Worm (Caenorhabditis elegans) whole organism, L2 larva: ENCODE data around the gene Y62F5A.10.

Experiments used
- C34F6.9 ChIP-seq: fragments of 150-350 bp; optimal IDR thresholded peaks from 2 replicates; lab custom pipeline; 2014; ENCODE audit warnings: missing biosample characterization, missing genetic modification characterization
- F13H6.1 ChIP-seq: sonication (generic microtip); optimal IDR thresholded peaks from 2 replicates; lab custom pipeline; 2016; ENCODE audit warnings: missing genetic modification characterization, missing compliant biosample characterization
- R02D3.7 ChIP-seq: fragments of 150-350 bp; optimal IDR thresholded peaks from 2 replicates; lab custom pipeline; 2014; ENCODE audit warnings: missing biosample characterization, missing genetic modification characterization
- Y55F3AM.14 ChIP-seq: fragments of 200-800 bp; sonication (Bioruptor generic); optimal IDR thresholded peaks from 2 replicates; lab custom pipeline; 2018; ENCODE audit warnings: mild to moderate bottlenecking, missing genetic modification characterization, missing compliant biosample characterization
- ZK546.5 ChIP-seq: sonication (generic microtip); optimal IDR thresholded peaks from 2 replicates; lab custom pipeline; 2017; ENCODE audit warnings: missing biosample characterization, missing genetic modification characterization
- alr-1 ChIP-seq: fragments of 150-350 bp; optimal IDR thresholded peaks from 2 replicates; lab custom pipeline; 2014; ENCODE audit warnings: missing biosample characterization, missing genetic modification characterization
- aly-2 ChIP-seq: fragments of 150-350 bp; optimal IDR thresholded peaks from 2 replicates; lab custom pipeline; 2014; ENCODE audit warnings: missing biosample characterization, missing genetic modification characterization
- ama-1 ChIP-seq: fragments of 150-350 bp; optimal IDR thresholded peaks from 2 replicates; lab custom pipeline; 2018; ENCODE audit warnings: inconsistent platforms
- ceh-82 ChIP-seq: fragments of 150-350 bp; optimal IDR thresholded peaks from 2 replicates; lab custom pipeline; 2014; ENCODE audit warnings: missing biosample characterization, missing genetic modification characterization
- crh-2 ChIP-seq: sonication (generic microtip); optimal IDR thresholded peaks from 2 replicates; lab custom pipeline; 2017; ENCODE audit warnings: missing biosample characterization, missing genetic modification characterization
- dmd-4 ChIP-seq: sonication (generic microtip); optimal IDR thresholded peaks from 2 replicates; lab custom pipeline; 2017; ENCODE audit warnings: missing biosample characterization, missing genetic modification characterization
- elt-1 ChIP-seq: fragments of 150-350 bp; optimal IDR thresholded peaks from 2 replicates; lab custom pipeline; 2014; ENCODE audit warnings: missing biosample characterization, missing genetic modification characterization
- elt-3 ChIP-seq: sonication (generic microtip); optimal IDR thresholded peaks from 2 replicates; lab custom pipeline; 2017; ENCODE audit warnings: missing biosample characterization, missing genetic modification characterization
- fos-1 ChIP-seq: fragments of 150-350 bp; optimal IDR thresholded peaks from 2 replicates; lab custom pipeline; 2014; ENCODE audit warnings: missing biosample characterization, missing genetic modification characterization
- lin-13 ChIP-seq: fragments of 150-350 bp; optimal IDR thresholded peaks from 2 replicates; lab custom pipeline; 2014; ENCODE audit warnings: missing biosample characterization, missing genetic modification reagents, missing genetic modification characterization
- lin-39 ChIP-seq: fragments of 150-350 bp; optimal IDR thresholded peaks from 2 replicates; lab custom pipeline; 2014; ENCODE audit warnings: missing biosample characterization, missing genetic modification reagents, missing genetic modification characterization
- lsy-2 ChIP-seq, 2 experiments: fragments of 150-350 bp in 1 of 2; sonication (generic microtip) in 1 of 2; optimal IDR thresholded peaks; 2 replicates each; lab custom pipeline; 2014 to 2017; ENCODE audit warnings: missing biosample characterization in 2 of 2, missing genetic modification characterization in 2 of 2
- mab-5 ChIP-seq: fragments of 150-350 bp; optimal IDR thresholded peaks from 2 replicates; lab custom pipeline; 2014; ENCODE audit warnings: missing biosample characterization, missing genetic modification characterization
- mbf-1 ChIP-seq: sonication (generic microtip); optimal IDR thresholded peaks from 2 replicates; lab custom pipeline; 2017; ENCODE audit warnings: missing biosample characterization, missing genetic modification characterization
- nhr-10 ChIP-seq: sonication (generic microtip); optimal IDR thresholded peaks from 2 replicates; lab custom pipeline; 2017; ENCODE audit warnings: missing biosample characterization, missing genetic modification characterization
- nhr-11 ChIP-seq: fragments of 150-350 bp; optimal IDR thresholded peaks from 2 replicates; lab custom pipeline; 2014; ENCODE audit warnings: missing biosample characterization, missing genetic modification characterization
- nhr-12 ChIP-seq: fragments of 150-350 bp; optimal IDR thresholded peaks from 2 replicates; lab custom pipeline; 2014; ENCODE audit warnings: missing biosample characterization, missing genetic modification characterization
- nhr-129 ChIP-seq: fragments of 150-350 bp; optimal IDR thresholded peaks from 2 replicates; lab custom pipeline; 2014; ENCODE audit warnings: missing biosample characterization, missing genetic modification characterization
- nhr-21 ChIP-seq: fragments of 150-350 bp; optimal IDR thresholded peaks from 2 replicates; lab custom pipeline; 2014; ENCODE audit warnings: missing biosample characterization, missing genetic modification characterization
- nhr-23 ChIP-seq: fragments of 150-350 bp; optimal IDR thresholded peaks from 2 replicates; lab custom pipeline; 2014; ENCODE audit warnings: missing biosample characterization, missing genetic modification reagents, missing genetic modification characterization
- nhr-237 ChIP-seq: fragments of 150-350 bp; optimal IDR thresholded peaks from 2 replicates; lab custom pipeline; 2014; ENCODE audit warnings: missing biosample characterization, missing genetic modification characterization
- nhr-25 ChIP-seq: fragments of 150-350 bp; sonication (generic microtip); optimal IDR thresholded peaks from 3 replicates; lab custom pipeline; 2014; ENCODE audit warnings: missing biosample characterization, missing genetic modification characterization
- nhr-6 ChIP-seq: fragments of 150-350 bp; optimal IDR thresholded peaks from 2 replicates; lab custom pipeline; 2014; ENCODE audit warnings: missing biosample characterization, missing genetic modification characterization
- peb-1 ChIP-seq: fragments of 150-350 bp; optimal IDR thresholded peaks from 2 replicates; lab custom pipeline; 2014; ENCODE audit warnings: missing biosample characterization, missing genetic modification characterization
- sma-3 ChIP-seq: sonication (generic microtip); optimal IDR thresholded peaks from 2 replicates; lab custom pipeline; 2016; ENCODE audit warnings: missing genetic modification reagents, missing genetic modification characterization, missing compliant biosample characterization
- sma-9 ChIP-seq, 2 experiments: fragments of 150-350 bp in 1 of 2; sonication (generic microtip) in 1 of 2; optimal IDR thresholded peaks; 2 replicates each; lab custom pipeline; 2014 to 2016; ENCODE audit warnings: missing genetic modification characterization in 2 of 2, mild to moderate bottlenecking in 1 of 2, missing biosample characterization in 1 of 2, missing compliant biosample characterization in 1 of 2, missing genetic modification reagents in 1 of 2, moderate library complexity in 1 of 2
- snpc-4 ChIP-seq: fragments of 150-350 bp; optimal IDR thresholded peaks from 2 replicates; lab custom pipeline; 2014; ENCODE audit warnings: missing biosample characterization, missing genetic modification characterization
- unc-39 ChIP-seq: fragments of 150-350 bp; optimal IDR thresholded peaks from 2 replicates; lab custom pipeline; 2014; ENCODE audit warnings: missing biosample characterization, missing genetic modification characterization
- unc-55 ChIP-seq: fragments of 150-350 bp; sonication (generic microtip); optimal IDR thresholded peaks from 3 replicates; lab custom pipeline; 2014; ENCODE audit warnings: missing biosample characterization, missing genetic modification reagents, missing genetic modification characterization
- unc-62 ChIP-seq: fragments of 150-350 bp; optimal IDR thresholded peaks from 2 replicates; lab custom pipeline; 2014; ENCODE audit warnings: missing biosample characterization, missing genetic modification reagents, missing genetic modification characterization
- zag-1 ChIP-seq: fragments of 150-350 bp; optimal IDR thresholded peaks from 2 replicates; lab custom pipeline; 2014; ENCODE audit warnings: missing biosample characterization, missing genetic modification characterization
- ztf-1 ChIP-seq: fragments of 200-800 bp; sonication (Bioruptor generic); conservative IDR thresholded peaks from 2 replicates; pipeline ENCODE4 v1.3.6; 2022; ENCODE audit warnings: missing genetic modification characterization, missing compliant biosample characterization

The Y62F5A.10 gene

ce11 chrII:11510373-11510772 is 11.0 kb upstream of the Y62F5A.10 start, which contains the start of gene npr-41:
npr-41 (plus strand) TSS chrII:11510673.
- TF ChIP-seq nhr-10 (tag; lab: Kevin White, UChicago), result no peak
- no peak for TF ChIP-seq unc-62 (GFP tag; lab: Kevin White, UChicago)
- no peak for TF ChIP-seq C34F6.9 (tag; lab: Kevin White, UChicago)
- TF ChIP-seq nhr-12 (tag; lab: Kevin White, UChicago), result no peak
- TF ChIP-seq F13H6.1, result no peak
- TF ChIP-seq elt-1 (tag; lab: Kevin White, UChicago), result no peak
- TF ChIP-seq nhr-23 (tag; lab: Kevin White, UChicago), result no peak
- no peak for TF ChIP-seq nhr-6
- no peak for TF ChIP-seq dmd-4 (tag; lab: Kevin White, UChicago)
- TF ChIP-seq nhr-129 (tag; lab: Kevin White, UChicago), result no peak
- no peak for TF ChIP-seq sma-9 (GFP tag; optimal IDR thresholded peaks at IDR 0.05; lab: Kevin White, UChicago)
- TF ChIP-seq sma-9 (tag; optimal IDR thresholded peaks at IDR 0.05; lab: Kevin White, UChicago), result no peak
- TF ChIP-seq R02D3.7 (tag; lab: Kevin White, UChicago), result no peak
- no peak for TF ChIP-seq mab-5 (tag; lab: Kevin White, UChicago)
- TF ChIP-seq lsy-2 (tag; optimal IDR thresholded peaks at IDR 0.05; lab: Kevin White, UChicago), result no peak
- no peak for TF ChIP-seq aly-2
- TF ChIP-seq unc-39, result no peak
- TF ChIP-seq, all 48 proteins: peak for 0

ce11 chrII:11512921-11513320 is 8.5 kb upstream of the Y62F5A.10 start:
- TF ChIP-seq nhr-237 (tag; lab: Kevin White, UChicago) (no peak), C34F6.9 (tag; lab: Kevin White, UChicago) (no peak), nhr-11 (no peak), crh-2 (no peak), mbf-1 (tag; lab: Kevin White, UChicago) (no peak), nhr-21 (no peak)

- TF ChIP-seq nhr-10 (tag; lab: Kevin White, UChicago) (no peak), Y55F3AM.14 (GFP tag; lab: Kevin White, UChicago) (no peak), R02D3.7 (tag; lab: Kevin White, UChicago) (no peak), alr-1 (tag; lab: Kevin White, UChicago) (no peak), ama-1 (lab: Kevin White, UChicago) (no peak)
Measured at ce11 chrII:11514775-11515174, 6.6 kb upstream of the Y62F5A.10 start, which contains the start of gene srh-44. srh-44 (plus strand) TSS chrII:11515075.

ce11 chrII:11518184-11518583 is 3.2 kb upstream of the Y62F5A.10 start, which contains the start of gene B0334.10:
B0334.10 (plus strand) TSS chrII:11518484.
- TF ChIP-seq nhr-23 (tag; lab: Kevin White, UChicago) (no peak), ZK546.5 (no peak)

- TF ChIP-seq lin-13 (no peak), C34F6.9 (tag; lab: Kevin White, UChicago) (no peak), ama-1 (lab: Kevin White, UChicago) (no peak), nhr-21 (no peak), crh-2 (no peak), sma-9 (GFP tag; optimal IDR thresholded peaks at IDR 0.05; lab: Kevin White, UChicago) (no peak), sma-9 (tag; optimal IDR thresholded peaks at IDR 0.05; lab: Kevin White, UChicago) (no peak), nhr-129 (tag; lab: Kevin White, UChicago) (no peak), nhr-11 (no peak), mab-5 (tag; lab: Kevin White, UChicago) (no peak), unc-55 (GFP tag; lab: Kevin White, UChicago) (no peak)
Measured at ce11 chrII:11526954-11527353, 5.6 kb downstream of the Y62F5A.10 start, which contains the start of gene age-1. age-1 (minus strand) TSS chrII:11527054.

- TF ChIP-seq peb-1 (tag; lab: Kevin White, UChicago) (no peak), nhr-21 (no peak), nhr-10 (tag; lab: Kevin White, UChicago) (no peak), ztf-1 (no peak), nhr-23 (tag; lab: Kevin White, UChicago) (no peak), Y55F3AM.14 (GFP tag; lab: Kevin White, UChicago) (no peak), elt-1 (tag; lab: Kevin White, UChicago) (no peak), F13H6.1 (no peak), ZK546.5 (no peak), nhr-25 (tag; lab: Kevin White, UChicago) (no peak), fos-1 (tag; lab: Kevin White, UChicago) (no peak), zag-1 (tag; lab: Kevin White, UChicago) (no peak), sma-9 (GFP tag; optimal IDR thresholded peaks at IDR 0.05; lab: Kevin White, UChicago) (no peak), sma-9 (tag; optimal IDR thresholded peaks at IDR 0.05; lab: Kevin White, UChicago) (no peak), elt-3 (tag; lab: Kevin White, UChicago) (no peak), snpc-4 (tag; lab: Kevin White, UChicago) (no peak), sma-3 (GFP tag; lab: Kevin White, UChicago) (no peak), ceh-82 (tag; lab: Kevin White, UChicago) (no peak), lin-39 (no peak)
Measured at ce11 chrII:11533716-11534115, 12.3 kb downstream of the Y62F5A.10 start, which contains the start of gene mdt-8. mdt-8 (minus strand) TSS chrII:11533816.
